Fruit fly (Drosophila melanogaster) whole organism, embryonic: ENCODE data around the gene Snx17.

Source experiments
- Adf1 ChIP-seq: fragments of 200-800 bp; sonication (Bioruptor generic); IDR thresholded peaks from 2 replicates; pipeline ENCODE4 v1.3.6; 2022; ENCODE audit warnings: missing biosample characterization, missing genetic modification characterization
- Atf3 ChIP-seq: fragments of 200-800 bp; sonication (Bioruptor generic); optimal IDR thresholded peaks from 3 replicates; lab custom pipeline; 2016; ENCODE audit warnings: missing biosample characterization, missing genetic modification characterization
- B-H2 ChIP-seq: fragments of 200-800 bp; sonication (Bioruptor generic); optimal IDR thresholded peaks from 2 replicates; lab custom pipeline; 2018; ENCODE audit warnings: missing biosample characterization, mild to moderate bottlenecking, missing genetic modification characterization
- Bgb ChIP-seq: fragments of 200-800 bp; sonication (Bioruptor generic); IDR thresholded peaks from 2 replicates; pipeline ENCODE4 v1.3.6; 2022; ENCODE audit warnings: missing biosample characterization, missing genetic modification characterization; ENCODE audit not compliant: partially characterized antibody
- CG11695 ChIP-seq: fragments of 200-800 bp; sonication (Bioruptor generic); IDR thresholded peaks from 3 replicates; pipeline ENCODE4 v1.3.6; 2022; ENCODE audit warnings: missing biosample characterization, missing genetic modification characterization
- CG11723 ChIP-seq: fragments of 200-800 bp; sonication (Bioruptor generic); optimal IDR thresholded peaks from 2 replicates; lab custom pipeline; 2017; ENCODE audit warnings: missing biosample characterization, mild to moderate bottlenecking, missing genetic modification characterization
- CG12236 ChIP-seq: fragments of 200-800 bp; sonication (Bioruptor generic); optimal IDR thresholded peaks from 2 replicates; lab custom pipeline; 2016; ENCODE audit warnings: missing biosample characterization, missing genetic modification characterization
- CG13123 ChIP-seq: fragments of 200-800 bp; sonication (Bioruptor generic); optimal IDR thresholded peaks from 2 replicates; lab custom pipeline; 2016; ENCODE audit warnings: missing biosample characterization, missing genetic modification characterization
- CG15479 ChIP-seq: fragments of 200-800 bp; sonication (Bioruptor generic); optimal IDR thresholded peaks from 3 replicates; lab custom pipeline; 2019; ENCODE audit warnings: missing biosample characterization, mild to moderate bottlenecking, missing genetic modification characterization, moderate library complexity
- CG15601 ChIP-seq: fragments of 200-800 bp; sonication (Bioruptor generic); optimal IDR thresholded peaks from 3 replicates; lab custom pipeline; 2019; ENCODE audit warnings: missing biosample characterization, mild to moderate bottlenecking, missing genetic modification characterization, moderate library complexity
- CG16813 ChIP-seq: fragments of 200-800 bp; sonication (Bioruptor generic); IDR thresholded peaks from 3 replicates; pipeline ENCODE4 v1.3.6; 2022; ENCODE audit warnings: missing biosample characterization, missing genetic modification characterization; ENCODE audit not compliant: partially characterized antibody
- CG34422 ChIP-seq: fragments of 200-800 bp; sonication (Bioruptor generic); IDR thresholded peaks from 3 replicates; pipeline ENCODE4 v1.3.6; 2022; ENCODE audit warnings: missing biosample characterization, missing genetic modification characterization
- CG4282 ChIP-seq: fragments of 200-800 bp; sonication (Bioruptor generic); optimal IDR thresholded peaks from 2 replicates; lab custom pipeline; 2016; ENCODE audit warnings: missing biosample characterization, missing genetic modification characterization
- CG4328 ChIP-seq: fragments of 200-800 bp; sonication (Bioruptor generic); optimal IDR thresholded peaks from 3 replicates; lab custom pipeline; 2017; ENCODE audit warnings: missing biosample characterization, missing genetic modification reagents, missing genetic modification characterization
- CG7556 ChIP-seq: fragments of 200-800 bp; sonication (Bioruptor generic); optimal IDR thresholded peaks from 2 replicates; lab custom pipeline; 2017; ENCODE audit warnings: missing biosample characterization, mild to moderate bottlenecking, missing genetic modification characterization
- D ChIP-seq, 2 experiments: fragments of 200-800 bp in 1 of 2; fragments of >200 bp in 1 of 2; sonication (Bioruptor generic) in 1 of 2; optimal IDR thresholded peaks; 2 replicates in 1 of 2; 3 replicates in 1 of 2; lab custom pipeline; 2017; ENCODE audit warnings: mild to moderate bottlenecking in 1 of 2, missing biosample characterization in 1 of 2, missing genetic modification characterization in 1 of 2, missing genetic modification reagents in 1 of 2
- Dref ChIP-seq: fragments of 200-800 bp; sonication (Bioruptor generic); IDR thresholded peaks from 2 replicates; pipeline ENCODE4 v1.3.6; 2022; ENCODE audit warnings: missing biosample characterization, missing genetic modification characterization
- E2f2 ChIP-seq: fragments of 200-800 bp; sonication (Bioruptor generic); IDR thresholded peaks from 2 replicates; pipeline ENCODE4 v1.3.6; 2022; ENCODE audit warnings: missing biosample characterization, missing genetic modification characterization
- Ets97D ChIP-seq: fragments of 200-800 bp; sonication (Bioruptor generic); optimal IDR thresholded peaks from 3 replicates; lab custom pipeline; 2016; ENCODE audit warnings: missing biosample characterization, missing genetic modification characterization
- Fer1 ChIP-seq: fragments of 200-800 bp; sonication (Bioruptor generic); optimal IDR thresholded peaks from 2 replicates; lab custom pipeline; 2017; ENCODE audit warnings: missing biosample characterization, mild to moderate bottlenecking, missing genetic modification characterization
- Hsf ChIP-seq: fragments of 200-800 bp; sonication (Bioruptor generic); optimal IDR thresholded peaks from 3 replicates; lab custom pipeline; 2016; ENCODE audit warnings: missing biosample characterization, missing genetic modification characterization
- MTF-1 ChIP-seq: fragments of 200-800 bp; sonication (Bioruptor generic); optimal IDR thresholded peaks from 2 replicates; lab custom pipeline; 2018; ENCODE audit warnings: missing biosample characterization, mild to moderate bottlenecking, missing genetic modification characterization, borderline replicate concordance
- Mes4 ChIP-seq: fragments of 200-800 bp; sonication (Bioruptor generic); optimal IDR thresholded peaks from 2 replicates; lab custom pipeline; 2016; ENCODE audit warnings: missing biosample characterization, missing genetic modification characterization
- NFAT ChIP-seq: fragments of 200-800 bp; sonication (Bioruptor generic); IDR thresholded peaks from 2 replicates; pipeline ENCODE4 v1.3.6; 2022; ENCODE audit warnings: missing biosample characterization, missing genetic modification characterization
- Nf-YB ChIP-seq: fragments of 200-800 bp; sonication (Bioruptor generic); optimal IDR thresholded peaks from 3 replicates; lab custom pipeline; 2019; ENCODE audit warnings: missing biosample characterization, mild to moderate bottlenecking, missing genetic modification characterization, moderate library complexity
- Optix ChIP-seq: fragments of 200-800 bp; sonication (Bioruptor generic); IDR thresholded peaks from 3 replicates; pipeline ENCODE4 v1.3.6; 2022; ENCODE audit warnings: missing biosample characterization, missing genetic modification characterization
- Ptx1 ChIP-seq: fragments of 200-800 bp; sonication (Bioruptor generic); IDR thresholded peaks from 2 replicates; pipeline ENCODE4 v1.3.6; 2022; ENCODE audit warnings: missing biosample characterization, missing genetic modification characterization
- Side ChIP-seq: fragments of 200-800 bp; sonication (Bioruptor generic); optimal IDR thresholded peaks from 2 replicates; lab custom pipeline; 2016; ENCODE audit warnings: missing biosample characterization, missing genetic modification characterization
- Six4 ChIP-seq: fragments of 200-800 bp; sonication (Bioruptor generic); optimal IDR thresholded peaks from 2 replicates; lab custom pipeline; 2016; ENCODE audit warnings: missing biosample characterization, missing genetic modification characterization
- Sry-β ChIP-seq: fragments of 200-800 bp; sonication (Bioruptor generic); optimal IDR thresholded peaks from 2 replicates; lab custom pipeline; 2018; ENCODE audit warnings: missing biosample characterization, mild to moderate bottlenecking, missing genetic modification characterization, moderate library complexity
- Sry-δ ChIP-seq: fragments of 200-800 bp; sonication (Bioruptor generic); optimal IDR thresholded peaks from 2 replicates; lab custom pipeline; 2016; ENCODE audit warnings: missing biosample characterization, missing genetic modification characterization
- ash1 ChIP-seq: fragments of 200-800 bp; sonication (Bioruptor generic); optimal IDR thresholded peaks from 2 replicates; lab custom pipeline; 2018; ENCODE audit warnings: missing biosample characterization, mild to moderate bottlenecking, missing genetic modification characterization
- bbx ChIP-seq: fragments of 200-800 bp; sonication (Bioruptor generic); IDR thresholded peaks from 2 replicates; pipeline ENCODE4 v1.3.6; 2022; ENCODE audit warnings: missing biosample characterization, missing genetic modification characterization; ENCODE audit not compliant: partially characterized antibody
- caup ChIP-seq: fragments of 200-800 bp; sonication (Bioruptor generic); optimal IDR thresholded peaks from 3 replicates; lab custom pipeline; 2017; ENCODE audit warnings: missing biosample characterization, mild to moderate bottlenecking, missing genetic modification characterization, moderate library complexity; ENCODE audit not compliant: severe bottlenecking
- chinmo ChIP-seq: fragments of 200-800 bp; sonication (Bioruptor generic); IDR thresholded peaks from 4 replicates; pipeline ENCODE4 v1.3.6; 2022; ENCODE audit warnings: missing biosample characterization, missing genetic modification characterization; ENCODE audit not compliant: partially characterized antibody
- croc ChIP-seq: fragments of 200-800 bp; sonication (Bioruptor generic); conservative IDR thresholded peaks from 3 replicates; pipeline ENCODE4 v1.3.6; 2022; ENCODE audit warnings: missing biosample characterization, missing genetic modification characterization
- ewg ChIP-seq: fragments of 200-800 bp; sonication (Bioruptor generic); optimal IDR thresholded peaks from 3 replicates; lab custom pipeline; 2017; ENCODE audit warnings: mild to moderate bottlenecking, missing biosample characterization, missing genetic modification reagents, missing genetic modification characterization
- hbn ChIP-seq: fragments of 200-800 bp; sonication (Bioruptor generic); IDR thresholded peaks from 2 replicates; pipeline ENCODE4 v1.3.6; 2022; ENCODE audit warnings: missing biosample characterization, missing genetic modification characterization; ENCODE audit not compliant: partially characterized antibody
- jing ChIP-seq: fragments of 200-800 bp; sonication (Bioruptor generic); optimal IDR thresholded peaks from 2 replicates; lab custom pipeline; 2018; ENCODE audit warnings: missing biosample characterization, mild to moderate bottlenecking, missing genetic modification characterization
- knrl ChIP-seq: fragments of 200-800 bp; sonication (Bioruptor generic); IDR thresholded peaks from 3 replicates; pipeline ENCODE4 v1.3.6; 2022; ENCODE audit warnings: missing biosample characterization, missing genetic modification characterization; ENCODE audit not compliant: partially characterized antibody
- maf-S ChIP-seq: fragments of 200-800 bp; sonication (Bioruptor generic); optimal IDR thresholded peaks from 2 replicates; lab custom pipeline; 2016; ENCODE audit warnings: missing biosample characterization, missing genetic modification characterization
- oc ChIP-seq: fragments of 200-800 bp; sonication (Bioruptor generic); optimal IDR thresholded peaks from 2 replicates; lab custom pipeline; 2018; ENCODE audit warnings: missing biosample characterization, mild to moderate bottlenecking, missing genetic modification characterization, moderate library complexity
- p53 ChIP-seq: fragments of 200-800 bp; sonication (Bioruptor generic); optimal IDR thresholded peaks from 2 replicates; lab custom pipeline; 2016; ENCODE audit warnings: missing biosample characterization, missing genetic modification characterization
- phol ChIP-seq: fragments of 200-800 bp; sonication (Bioruptor generic); optimal IDR thresholded peaks from 3 replicates; lab custom pipeline; 2018; ENCODE audit warnings: missing biosample characterization, mild to moderate bottlenecking, missing genetic modification characterization, moderate library complexity
- row ChIP-seq: fragments of 200-800 bp; sonication (Bioruptor generic); IDR thresholded peaks from 3 replicates; pipeline ENCODE4 v1.3.6; 2022; ENCODE audit warnings: missing biosample characterization, missing genetic modification characterization
- shn ChIP-seq: fragments of 200-800 bp; sonication (Bioruptor generic); optimal IDR thresholded peaks from 3 replicates; lab custom pipeline; 2016; ENCODE audit warnings: missing biosample characterization, missing genetic modification characterization
- sisA ChIP-seq: fragments of 200-800 bp; sonication (Bioruptor generic); IDR thresholded peaks from 2 replicates; pipeline ENCODE4 v1.3.6; 2022; ENCODE audit warnings: missing biosample characterization, missing genetic modification characterization
- tna ChIP-seq: fragments of 200-800 bp; sonication (Bioruptor generic); IDR thresholded peaks from 2 replicates; pipeline ENCODE4 v1.3.6; 2022; ENCODE audit warnings: missing biosample characterization, missing genetic modification characterization; ENCODE audit not compliant: partially characterized antibody
- ttk ChIP-seq: fragments of 200-800 bp; sonication (Bioruptor generic); IDR thresholded peaks from 2 replicates; pipeline ENCODE4 v2.1.2; 2022; ENCODE audit warnings: missing biosample characterization, missing genetic modification characterization

The Snx17 gene

DNA sequence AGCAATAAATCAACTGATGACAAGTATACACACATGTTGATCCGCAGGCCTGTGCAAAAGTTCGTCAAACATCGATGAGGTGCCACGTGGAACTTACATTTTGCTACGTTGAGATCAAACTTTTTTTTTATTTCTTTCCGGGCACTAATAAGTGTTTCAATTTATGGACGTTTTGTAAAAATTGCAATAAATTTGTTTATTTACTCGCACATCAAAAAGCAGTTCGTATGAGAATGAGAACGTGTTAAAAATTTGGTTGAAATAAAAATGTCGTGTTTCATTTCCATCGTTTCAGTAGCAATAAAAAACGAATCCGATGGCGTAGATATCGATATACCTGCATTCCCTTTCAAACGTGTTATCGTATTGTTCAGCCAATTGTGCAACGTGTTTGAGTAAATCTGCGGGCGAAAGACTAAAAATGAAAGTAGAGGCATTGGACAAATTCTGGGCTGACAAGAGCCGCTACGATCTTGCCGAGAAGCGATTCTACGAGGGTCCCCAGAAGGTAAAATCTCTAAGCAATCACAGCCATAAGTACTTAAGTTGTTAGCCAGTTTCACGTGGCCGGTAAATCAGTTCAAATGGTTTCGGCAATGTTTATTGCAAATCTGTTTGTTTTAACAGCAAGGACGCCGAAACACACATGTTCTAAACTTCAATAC lies 25.5 kb upstream of the Snx17 start, which contains the start of gene eEF1delta (continued):
- TF ChIP-seq CG15479 (GFP tag; lab: Kevin White, UChicago) (peak; percentile 45), CG4282 (GFP tag; lab: Kevin White, UChicago) (no peak), B-H2 (GFP tag; lab: Kevin White, UChicago) (no peak), shn (GFP tag; lab: Kevin White, UChicago) (no peak), Ets97D (GFP tag; lab: Kevin White, UChicago) (no peak), CG16813 (GFP tag; lab: Robert Waterston, UW) (peak; percentile 51; the same call in 2 of the 3 replicates), row (peak; percentile 68), CG12236 (no peak), Fer1 (GFP tag; lab: Kevin White, UChicago) (no peak), knrl (0 out of 3 replicates have a peak, but pooled peaks have one; percentile 25), Sry-δ (GFP tag; lab: Kevin White, UChicago) (peak; percentile 30), Atf3 (no peak), CG15601 (tag; lab: Kevin White, UChicago) (no peak), CG34422 (GFP tag; lab: Robert Waterston, UW) (peak; percentile 37; the same call in 1 of the 3 replicates), phol (tag; lab: Kevin White, UChicago) (peak; percentile 44), p53 (no peak), Hsf (GFP tag; lab: Kevin White, UChicago) (no peak), Sry-β (GFP tag; lab: Kevin White, UChicago) (no peak), Nf-YB (GFP tag; lab: Kevin White, UChicago) (no peak), D (optimal IDR thresholded peaks at IDR 0.05; lab: Kevin White, UChicago) (no peak), D (GFP tag; optimal IDR thresholded peaks at IDR 0.05; lab: Kevin White, UChicago) (no peak), ttk (no peak), CG11723 (GFP tag; lab: Kevin White, UChicago) (peak; percentile 55), CG7556 (GFP tag; lab: Kevin White, UChicago) (no peak), Ptx1 (GFP tag; lab: Robert Waterston, UW) (no peak), Dref (GFP tag; lab: Robert Waterston, UW) (peak; percentile 71; the same call in 1 of the 2 replicates), bbx (GFP tag; lab: Robert Waterston, UW) (peak; percentile 51; the same call in 1 of the 2 replicates), MTF-1 (GFP tag; lab: Kevin White, UChicago) (no peak), Side (GFP tag; lab: Kevin White, UChicago) (no peak), tna (no peak), Bgb (GFP tag; lab: Robert Waterston, UW) (0 out of 2 replicates have a peak, but pooled peaks have one; percentile 39), CG4328 (GFP tag; lab: Kevin White, UChicago) (no peak), sisA (GFP tag; lab: Robert Waterston, UW) (no peak), ewg (GFP tag; lab: Kevin White, UChicago) (no peak), NFAT (GFP tag; lab: Robert Waterston, UW) (no peak), oc (tag; lab: Kevin White, UChicago) (no peak), caup (GFP tag; lab: Kevin White, UChicago) (no peak), jing (GFP tag; lab: Kevin White, UChicago) (no peak), Adf1 (GFP tag; lab: Robert Waterston, UW) (no peak), chinmo (GFP tag; lab: Robert Waterston, UW) (no peak), Mes4 (no peak), Six4 (GFP tag; lab: Kevin White, UChicago) (no peak), CG13123 (GFP tag; lab: Kevin White, UChicago) (no peak), E2f2 (GFP tag; lab: Robert Waterston, UW) (no peak), maf-S (GFP tag; lab: Kevin White, UChicago) (no peak), croc (no peak), hbn (peak; percentile 14; the same call in 1 of the 2 replicates), CG11695 (no peak), ash1 (GFP tag; lab: Kevin White, UChicago) (no peak), Optix (GFP tag; lab: Robert Waterston, UW) (no peak)
